Worm (Caenorhabditis elegans): ENCODE data around the gene msp-79.

DNA sequence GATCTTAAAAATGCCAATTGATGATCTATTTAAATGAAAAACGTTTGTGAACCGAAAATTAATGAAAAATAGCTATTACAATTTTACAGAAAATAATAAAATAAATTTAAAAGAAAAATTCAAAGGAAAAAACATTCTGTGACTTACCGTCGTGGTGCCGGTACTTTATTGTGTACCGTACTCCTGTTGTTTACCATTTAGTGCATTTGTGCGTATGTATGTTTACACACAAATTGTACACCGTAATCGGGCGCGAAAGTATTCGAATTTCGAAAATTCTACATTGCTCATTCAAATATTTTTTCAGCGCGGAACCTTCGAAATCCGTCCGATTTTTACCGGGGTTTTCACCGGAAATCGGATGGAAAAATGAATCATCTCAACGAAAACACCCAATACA is 11.1 kb upstream of the msp-79 start, which contains the start of gene T13F2.6:
- TF ChIP-seq ztf-18 (tag; optimal IDR thresholded peaks at IDR 0.05) (no peak), gei-17 (GFP tag; optimal IDR thresholded peaks at IDR 0.05) (no peak), F23B12.7 (tag; optimal IDR thresholded peaks at IDR 0.05; ENCODE audit: insufficient read depth) (peak; percentile 51), ztf-22 (GFP tag; optimal IDR thresholded peaks at IDR 0.05) (no peak), pha-4 (tag; optimal IDR thresholded peaks at IDR 0.05) (no peak), zim-3 (tag; optimal IDR thresholded peaks at IDR 0.05) (no peak), snpc-3.4 (tag; optimal IDR thresholded peaks at IDR 0.05) (peak; percentile 80), ztf-6 (GFP tag; IDR thresholded peaks at IDR 0.05) (no peak), ztf-26 (tag; optimal IDR thresholded peaks at IDR 0.05) (no peak)

All from whole organism, young adult.